Worm (Caenorhabditis elegans): ENCODE data around the gene nhr-41.

- TF ChIP-seq him-1 (tag; optimal IDR thresholded peaks at IDR 0.05) (no peak), W03F9.2 (tag; optimal IDR thresholded peaks at IDR 0.05) (no peak)
Measured at ce11 chrIV:1445920-1446319, 59.9 kb downstream of the nhr-41 start, which contains the start of gene clp-7.
